Fruit fly (Drosophila melanogaster): ENCODE results near the gene SP1029.

Gene SP1029

DNA sequence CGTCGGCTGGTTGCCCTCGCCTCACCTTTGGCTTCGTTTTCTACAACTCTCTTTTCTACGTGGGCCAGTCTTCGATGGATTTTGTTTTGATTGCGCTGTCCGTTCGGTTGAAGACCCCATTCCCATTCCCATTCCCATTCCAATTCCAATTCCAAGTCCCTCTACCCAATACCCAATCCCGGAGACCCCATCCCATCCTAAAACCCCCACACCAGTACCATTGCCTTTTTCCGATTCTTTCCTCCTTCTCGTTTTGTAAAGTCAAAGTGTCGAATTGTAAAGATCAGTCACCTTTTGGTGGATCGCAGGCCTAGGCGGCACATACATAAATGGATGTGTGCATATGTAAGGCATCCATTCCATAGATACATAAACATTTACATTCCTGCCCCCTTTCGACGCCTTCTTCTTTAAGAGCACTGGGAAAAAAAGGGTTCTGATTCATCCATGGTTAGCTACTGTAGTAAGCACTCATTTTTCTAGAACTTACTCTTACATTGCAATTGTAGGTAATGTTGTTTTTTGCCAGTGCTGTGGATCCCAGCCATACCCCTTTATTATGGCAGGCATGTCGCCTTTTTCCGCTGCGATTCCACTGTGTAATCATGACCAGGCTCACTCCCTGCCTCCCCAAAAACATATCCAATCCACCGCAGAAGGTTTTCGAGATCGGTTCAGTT is 49.6 kb upstream of the SP1029 start (continued):
- TF ChIP-seq CG12391 (tag; optimal IDR thresholded peaks at IDR 0.05) (peak; percentile 1), pho (GFP tag; optimal IDR thresholded peaks at IDR 0.05) (no peak), fd3F (GFP tag; optimal IDR thresholded peaks at IDR 0.05) (no peak), CG14710 (tag; optimal IDR thresholded peaks at IDR 0.05) (peak; percentile 26), Drgx (GFP tag; IDR thresholded peaks at IDR 0.05) (peak; percentile 43; the same call in 1 of the 2 replicates), CG9727 (GFP tag; optimal IDR thresholded peaks at IDR 0.05) (peak; percentile 22), CG14860 (GFP tag; IDR thresholded peaks at IDR 0.05; ENCODE audit: partially characterized antibody) (no peak), CG30020 (tag; optimal IDR thresholded peaks at IDR 0.05) (no peak)

DNA sequence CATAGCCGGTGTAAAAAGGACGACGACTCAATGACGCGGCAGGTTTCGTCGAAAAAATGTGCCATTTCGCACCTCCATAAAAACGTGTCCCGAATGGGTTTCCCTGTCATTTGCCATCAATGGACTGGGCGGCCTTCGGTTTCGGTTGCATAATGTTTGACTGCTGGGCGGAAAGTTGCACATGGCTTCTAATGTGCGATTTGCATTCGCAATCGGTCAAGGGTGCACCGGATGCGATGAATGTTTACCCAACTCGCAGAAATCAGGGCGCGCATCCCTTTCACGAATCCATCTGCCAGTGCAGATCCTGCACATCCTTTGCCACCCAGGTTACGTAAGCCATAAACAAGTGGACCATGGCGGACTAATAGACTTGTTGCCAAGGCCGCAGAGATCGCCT is 47.6 kb upstream of the SP1029 start:
- peak in 1 of 2 experiments; percentile 77 for TF ChIP-seq tll (GFP tag; optimal IDR thresholded peaks at IDR 0.05)
- no peak for TF ChIP-seq CG4820 (GFP tag; optimal IDR thresholded peaks at IDR 0.05)
- no peak for TF ChIP-seq CG3847 (GFP tag; IDR thresholded peaks at IDR 0.05)
- TF ChIP-seq CG18619 (GFP tag; optimal IDR thresholded peaks at IDR 0.05), result no peak
- peak; percentile 26 for TF ChIP-seq zen (tag; optimal IDR thresholded peaks at IDR 0.05)
- peak; percentile 74 for TF ChIP-seq D (optimal IDR thresholded peaks at IDR 0.05)
- no peak for TF ChIP-seq D (GFP tag; optimal IDR thresholded peaks at IDR 0.05)
- peak; percentile 55 for TF ChIP-seq cad (GFP tag; optimal IDR thresholded peaks at IDR 0.05)

DNA sequence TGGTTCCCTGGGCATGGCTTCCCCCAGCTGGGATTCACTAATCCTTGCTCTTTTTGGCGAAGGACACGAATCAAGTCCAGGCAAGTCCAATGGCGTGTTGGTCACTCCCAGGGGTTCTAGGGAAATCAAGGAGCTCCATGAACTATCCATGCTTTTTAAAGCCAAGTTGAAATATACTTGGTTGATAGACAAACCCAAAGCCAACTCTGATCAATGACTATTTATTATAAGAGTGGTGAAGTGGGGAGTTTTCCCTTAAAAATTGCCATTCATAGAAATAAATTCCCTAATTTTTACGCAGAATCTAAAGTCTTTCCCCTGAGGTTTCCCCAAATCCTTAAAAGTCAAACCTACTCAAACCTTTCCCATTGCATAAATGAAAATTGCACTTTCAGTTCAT is 46.8 kb upstream of the SP1029 start, which contains the start of gene CG14506:
Gene CG14506 (minus strand): TSS at position 101 of the 400 bp plus-strand sequence.
- TF ChIP-seq Chrac-16 (GFP tag; optimal IDR thresholded peaks at IDR 0.05) (no peak), CG4282 (GFP tag; optimal IDR thresholded peaks at IDR 0.05) (no peak), CG42726 (GFP tag; IDR thresholded peaks at IDR 0.05; ENCODE audit: partially characterized antibody) (no peak), btn (GFP tag; optimal IDR thresholded peaks at IDR 0.05) (no peak), sima (GFP tag; optimal IDR thresholded peaks at IDR 0.05) (no peak), CG13624 (GFP tag; optimal IDR thresholded peaks at IDR 0.05) (no peak), bab2 (GFP tag; optimal IDR thresholded peaks at IDR 0.05) (no peak), CG6254 (GFP tag; optimal IDR thresholded peaks at IDR 0.05) (no peak), CTCF (GFP tag; optimal IDR thresholded peaks at IDR 0.05) (no peak), CG1603 (tag; optimal IDR thresholded peaks at IDR 0.05) (no peak)

DNA sequence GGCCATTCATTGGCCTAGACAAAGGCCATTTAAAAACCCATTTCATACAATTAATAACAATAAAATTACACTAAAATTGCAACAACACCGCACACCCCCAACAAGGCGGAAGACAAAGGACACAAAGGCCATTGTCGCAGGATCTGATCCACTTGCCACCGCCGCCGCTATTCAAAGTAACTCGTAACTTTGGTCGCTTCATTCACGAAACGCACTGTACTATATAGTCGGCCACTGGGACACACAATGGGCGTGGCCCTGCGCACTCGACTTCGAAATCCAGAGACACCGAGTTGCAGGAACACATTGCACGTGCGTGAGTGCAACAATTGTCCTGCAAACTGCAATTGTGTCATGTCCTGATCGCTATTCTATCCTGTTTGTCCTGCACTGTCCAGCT is 43.2 kb upstream of the SP1029 start:
- TF ChIP-seq tll (GFP tag; optimal IDR thresholded peaks at IDR 0.05) (peak in 1 of 2 experiments; percentile 39), CG11695 (GFP tag; IDR thresholded peaks at IDR 0.05) (peak; percentile 71), D (optimal IDR thresholded peaks at IDR 0.05) (peak; percentile 92), D (GFP tag; optimal IDR thresholded peaks at IDR 0.05) (no peak), CG7963 (GFP tag; IDR thresholded peaks at IDR 0.05; ENCODE audit: partially characterized antibody) (no peak)

DNA sequence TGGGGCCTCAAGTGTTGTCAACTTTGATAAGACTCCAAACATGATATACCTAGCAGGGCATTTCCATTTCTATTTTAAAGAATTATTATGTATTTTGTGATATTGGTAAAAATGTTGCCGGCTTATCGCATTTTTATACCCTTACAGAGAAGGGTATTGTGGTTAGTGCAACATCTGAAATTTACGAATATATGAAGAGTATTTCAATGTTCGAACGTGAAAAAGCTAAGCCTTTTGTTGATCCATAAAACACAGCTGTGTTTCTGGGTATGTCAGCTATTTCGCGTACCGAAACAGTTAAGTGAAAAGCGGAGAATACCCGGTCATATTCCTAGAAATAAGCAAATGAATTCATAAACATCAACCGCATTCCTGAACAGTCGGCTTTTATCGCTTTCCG is 41.7 kb upstream of the SP1029 start:
- TF ChIP-seq Ravus (GFP tag; IDR thresholded peaks at IDR 0.05) (no peak), D19A (tag; optimal IDR thresholded peaks at IDR 0.05) (peak; percentile 90), CG7556 (GFP tag; optimal IDR thresholded peaks at IDR 0.05) (no peak), CG33213 (GFP tag; optimal IDR thresholded peaks at IDR 0.05) (no peak), CG3407 (GFP tag; optimal IDR thresholded peaks at IDR 0.05) (no peak), sqz (GFP tag; optimal IDR thresholded peaks at IDR 0.05) (no peak), CG6272 (GFP tag; IDR thresholded peaks at IDR 0.05) (no peak)
